Fruit fly (Drosophila melanogaster) whole organism, adult: ENCODE measurements around the gene CG31898.

Source experiments
- CG11617 ChIP-seq: fragments of 200-800 bp; sonication (Bioruptor generic); optimal IDR thresholded peaks from 2 replicates; lab custom pipeline; 2017; ENCODE audit warnings: mild to moderate bottlenecking, missing biosample characterization, missing genetic modification reagents, missing genetic modification characterization
- CG12768 ChIP-seq: fragments of 200-800 bp; sonication (Bioruptor generic); optimal IDR thresholded peaks from 2 replicates; lab custom pipeline; 2017; ENCODE audit warnings: missing biosample characterization, missing genetic modification characterization, mild to moderate bottlenecking, moderate library complexity, missing genetic modification reagents
- CG14711 ChIP-seq: fragments of 200-800 bp; sonication (Bioruptor generic); optimal IDR thresholded peaks from 2 replicates; lab custom pipeline; 2018; ENCODE audit warnings: missing biosample characterization, mild to moderate bottlenecking, missing genetic modification characterization, moderate library complexity
- CG1620 ChIP-seq: fragments of 200-800 bp; sonication (Bioruptor generic); optimal IDR thresholded peaks from 2 replicates; lab custom pipeline; 2016; ENCODE audit warnings: missing biosample characterization, missing genetic modification characterization
- CG7045 ChIP-seq: fragments of 200-800 bp; sonication (Bioruptor generic); optimal IDR thresholded peaks from 2 replicates; lab custom pipeline; 2017; ENCODE audit warnings: missing biosample characterization, mild to moderate bottlenecking, missing genetic modification characterization
- CG7101 ChIP-seq: fragments of 200-800 bp; sonication (Bioruptor generic); optimal IDR thresholded peaks from 2 replicates; lab custom pipeline; 2018; ENCODE audit warnings: missing biosample characterization, mild to moderate bottlenecking, missing genetic modification characterization, moderate library complexity
- Clk ChIP-seq: fragments of 200-800 bp; sonication (Bioruptor generic); optimal IDR thresholded peaks from 2 replicates; lab custom pipeline; 2017; ENCODE audit warnings: missing biosample characterization, missing genetic modification characterization
- Hr96 ChIP-seq: fragments of 200-800 bp; sonication (Bioruptor generic); optimal IDR thresholded peaks from 2 replicates; lab custom pipeline; 2016; ENCODE audit warnings: missing biosample characterization, missing genetic modification characterization
- Mnt ChIP-seq: fragments of 200-800 bp; sonication (Bioruptor generic); optimal IDR thresholded peaks from 2 replicates; lab custom pipeline; 2016; ENCODE audit warnings: missing biosample characterization, mild to moderate bottlenecking, missing genetic modification characterization
- bab1 ChIP-seq: fragments of 200-800 bp; sonication (Bioruptor generic); optimal IDR thresholded peaks from 3 replicates; lab custom pipeline; 2019; ENCODE audit warnings: missing biosample characterization, mild to moderate bottlenecking, missing genetic modification characterization, moderate library complexity
- ovo ChIP-seq: fragments of 200-800 bp; sonication (Bioruptor generic); optimal IDR thresholded peaks from 2 replicates; lab custom pipeline; 2016; ENCODE audit warnings: missing biosample characterization, missing genetic modification characterization
- tj ChIP-seq: fragments of 200-800 bp; sonication (Bioruptor generic); optimal IDR thresholded peaks from 3 replicates; lab custom pipeline; 2017; ENCODE audit warnings: missing biosample characterization, mild to moderate bottlenecking, missing genetic modification characterization, moderate library complexity

DNA sequence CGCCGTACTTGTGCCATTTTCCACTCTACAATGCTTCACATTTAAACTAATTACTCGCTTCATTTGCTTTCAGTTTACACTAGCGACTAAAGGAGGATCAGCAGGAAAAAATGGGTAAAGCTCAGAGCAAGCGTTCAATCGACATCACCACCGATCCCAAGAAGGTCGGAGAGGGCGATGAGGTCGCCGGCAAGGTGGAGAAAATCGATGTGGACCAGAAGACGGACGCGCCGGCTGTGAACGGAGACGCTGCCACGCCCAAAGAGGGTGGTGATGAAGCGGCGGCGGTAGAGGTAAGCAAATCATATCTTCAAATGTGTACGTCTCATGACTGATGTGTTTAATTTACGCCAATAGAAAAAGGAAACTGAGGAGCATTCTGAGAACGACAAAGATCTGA, 26.6 kb downstream of the CG31898 start:
- TF ChIP-seq ovo (GFP tag; lab: Kevin White, UChicago) (no peak), CG7045 (GFP tag; lab: Kevin White, UChicago) (no peak), Clk (no peak), bab1 (GFP tag; lab: Kevin White, UChicago) (no peak), Mnt (GFP tag; lab: Kevin White, UChicago) (no peak), CG1620 (GFP tag; lab: Kevin White, UChicago) (no peak), CG7101 (tag; lab: Kevin White, UChicago) (no peak), CG11617 (no peak), CG14711 (tag; lab: Kevin White, UChicago) (no peak), CG12768 (no peak), Hr96 (no peak), tj (no peak)
